Worm (Caenorhabditis elegans) whole organism, early embryonic: ENCODE measurements around the gene sdz-19.

ENCODE experiments used
- ama-1 ChIP-seq: fragments of 150-350 bp; optimal IDR thresholded peaks from 2 replicates; lab custom pipeline; 2014
- tbx-11 ChIP-seq: fragments of 200-800 bp; sonication (Bioruptor generic); IDR thresholded peaks from 2 replicates; pipeline ENCODE4 v1.3.6; 2022; ENCODE audit warnings: missing genetic modification characterization, missing compliant biosample characterization

- TF ChIP-seq ama-1 (lab: Kevin White, UChicago): no peak
- TF ChIP-seq tbx-11 (GFP tag; lab: Robert Waterston, UW): no peak
Observed at ce11 chrX:12534476-12534875, 31.3 kb upstream of the sdz-19 start.
